Fruit fly (Drosophila melanogaster): ENCODE results near the gene Zyx.
A peak's percentile ranks its signal among the peaks of the same experiment; 100 is the strongest.

DNA sequence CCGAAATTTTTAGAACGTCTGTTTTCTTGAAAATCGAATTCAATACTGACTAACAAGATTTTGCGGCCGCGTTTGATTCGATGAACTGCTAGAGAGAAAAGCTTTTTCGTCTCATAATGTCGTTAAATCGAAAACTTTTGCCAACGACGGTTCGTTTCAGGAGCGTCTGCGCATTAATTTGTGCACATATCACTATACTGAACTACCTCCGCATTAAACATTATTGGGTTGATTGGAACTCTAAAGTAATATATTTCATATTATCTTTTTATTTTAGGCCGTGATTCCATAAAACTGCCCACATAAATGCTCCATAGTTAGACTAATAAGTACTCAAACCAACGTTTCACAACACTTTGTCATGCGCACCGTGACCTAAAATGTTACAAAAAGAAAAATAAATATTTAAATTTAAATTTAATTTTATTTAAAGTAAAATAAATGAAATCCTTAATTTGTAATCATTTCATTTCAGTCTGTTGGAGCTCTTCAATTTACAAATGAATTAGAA, 11.1 kb downstream of the Zyx start, which contains the start of gene CaMKII:
- TF ChIP-seq Blimp-1 (GFP tag; optimal IDR thresholded peaks at IDR 0.05) (no peak), fd85E (GFP tag; optimal IDR thresholded peaks at IDR 0.05) (no peak), Met (GFP tag; optimal IDR thresholded peaks at IDR 0.05) (peak; percentile 35), topi (GFP tag; optimal IDR thresholded peaks at IDR 0.05) (no peak), dsx (GFP tag; optimal IDR thresholded peaks at IDR 0.05; ENCODE audit: poor library complexity, severe bottlenecking) (no peak), Sox102F (GFP tag; optimal IDR thresholded peaks at IDR 0.05) (peak; percentile 1), Eip78C (GFP tag) (peak; percentile 83), CG3032 (tag; optimal IDR thresholded peaks at IDR 0.05) (no peak), OdsH (GFP tag; optimal IDR thresholded peaks at IDR 0.05) (peak; percentile 46), esn (GFP tag; optimal IDR thresholded peaks at IDR 0.05) (peak; percentile 28)

Data from whole organism, prepupa.